Worm (Caenorhabditis elegans): ENCODE measurements around the gene srx-67.

The srx-67 gene

ce11 chrV:3941860-3942259 is 25.3 kb downstream of the srx-67 start, which contains the start of gene cyp-35B2:
TSS of gene cyp-35B2 (plus strand) at chrV:3942160.
- TF ChIP-seq nfya-1 (tag; optimal IDR thresholded peaks at IDR 0.05; ENCODE audit: insufficient read depth), result no peak
- TF ChIP-seq jun-1 (tag; optimal IDR thresholded peaks at IDR 0.05), result no peak
- TF ChIP-seq ZK546.5 (tag; optimal IDR thresholded peaks at IDR 0.05), result no peak
- no peak for TF ChIP-seq unc-39 (tag; optimal IDR thresholded peaks at IDR 0.05)
- TF ChIP-seq nhr-77 (tag; optimal IDR thresholded peaks at IDR 0.05), result no peak
- TF ChIP-seq sea-2 (GFP tag; optimal IDR thresholded peaks at IDR 0.05), result no peak
- no peak for TF ChIP-seq nhr-23 (tag; optimal IDR thresholded peaks at IDR 0.05)
- no peak for TF ChIP-seq ceh-16 (tag; optimal IDR thresholded peaks at IDR 0.05)
- TF ChIP-seq ceh-82 (tag; optimal IDR thresholded peaks at IDR 0.05), result no peak
- no peak for TF ChIP-seq ama-1 (optimal IDR thresholded peaks at IDR 0.05)
- no peak for TF ChIP-seq pqm-1 (tag; optimal IDR thresholded peaks at IDR 0.05)
- TF ChIP-seq mdl-1 (tag; optimal IDR thresholded peaks at IDR 0.05), result no peak
- no peak for TF ChIP-seq fkh-10 (GFP tag; optimal IDR thresholded peaks at IDR 0.05)

ce11 chrV:3943364-3943763 is 26.8 kb downstream of the srx-67 start:
- no peak for TF ChIP-seq elt-2 (tag; optimal IDR thresholded peaks at IDR 0.05)
- TF ChIP-seq nhr-12 (tag; optimal IDR thresholded peaks at IDR 0.05), result no peak
- TF ChIP-seq R02D3.7 (tag; optimal IDR thresholded peaks at IDR 0.05), result no peak
- TF ChIP-seq hmg-11 (tag; optimal IDR thresholded peaks at IDR 0.05), result no peak
- TF ChIP-seq nfya-1 (tag; optimal IDR thresholded peaks at IDR 0.05; ENCODE audit: insufficient read depth), result no peak
- TF ChIP-seq nhr-11 (tag; optimal IDR thresholded peaks at IDR 0.05), result no peak
- no peak for TF ChIP-seq elt-1 (tag; optimal IDR thresholded peaks at IDR 0.05)
- no peak for TF ChIP-seq lsy-12 (tag; optimal IDR thresholded peaks at IDR 0.05)
- TF ChIP-seq nhr-23 (tag; optimal IDR thresholded peaks at IDR 0.05), result no peak
- TF ChIP-seq egl-27 (tag; optimal IDR thresholded peaks at IDR 0.05), result no peak
- no peak for TF ChIP-seq nhr-76 (tag; optimal IDR thresholded peaks at IDR 0.05)
- TF ChIP-seq fkh-2 (tag; optimal IDR thresholded peaks at IDR 0.05), result no peak
- TF ChIP-seq ztf-11 (tag; optimal IDR thresholded peaks at IDR 0.05), result no peak
- TF ChIP-seq snpc-4 (tag; optimal IDR thresholded peaks at IDR 0.05), result no peak
- no peak for TF ChIP-seq daf-12 (tag; optimal IDR thresholded peaks at IDR 0.05)
- no peak for TF ChIP-seq nhr-43 (tag; optimal IDR thresholded peaks at IDR 0.05; ENCODE audit: poor library complexity, severe bottlenecking)
- TF ChIP-seq unc-39 (tag; optimal IDR thresholded peaks at IDR 0.05), result no peak
- TF ChIP-seq sea-2 (GFP tag; optimal IDR thresholded peaks at IDR 0.05), result no peak

- TF ChIP-seq lin-15B (tag; optimal IDR thresholded peaks at IDR 0.05) (no peak), unc-62 (GFP tag; optimal IDR thresholded peaks at IDR 0.05) (no peak), nhr-23 (tag; optimal IDR thresholded peaks at IDR 0.05) (no peak), aly-2 (tag; optimal IDR thresholded peaks at IDR 0.05) (no peak)
Measured at ce11 chrV:3945053-3945452, 28.5 kb downstream of the srx-67 start, which contains the start of gene cyp-35B3. TSS of gene cyp-35B3 (plus strand) at chrV:3945353.

ce11 chrV:3949723-3950122 is 33.1 kb downstream of the srx-67 start, which contains the start of gene dach-1:
TSS of gene dach-1 (plus strand) at chrV:3950023.
- no peak for TF ChIP-seq lsy-12 (tag; optimal IDR thresholded peaks at IDR 0.05)

ce11 chrV:3953739-3954138 is 37.2 kb downstream of the srx-67 start, which contains the start of gene str-247:
TSS of gene str-247 (plus strand) at chrV:3954039.
- TF ChIP-seq nhr-77 (tag; optimal IDR thresholded peaks at IDR 0.05), result no peak

ce11 chrV:3957608-3958007 is 41.0 kb downstream of the srx-67 start, which contains the start of gene cyp-34A5:
TSS of gene cyp-34A5 (minus strand) at chrV:3957708.
- TF ChIP-seq mml-1 (tag; optimal IDR thresholded peaks at IDR 0.05) (no peak), pqm-1 (tag; optimal IDR thresholded peaks at IDR 0.05) (no peak), ZK546.5 (tag; optimal IDR thresholded peaks at IDR 0.05) (no peak), pha-4 (tag; optimal IDR thresholded peaks at IDR 0.05) (no peak), ama-1 (optimal IDR thresholded peaks at IDR 0.05) (no peak), elt-3 (tag; optimal IDR thresholded peaks at IDR 0.05) (no peak), elt-2 (tag; optimal IDR thresholded peaks at IDR 0.05) (no peak), sea-2 (GFP tag; optimal IDR thresholded peaks at IDR 0.05) (no peak), ceh-16 (tag; optimal IDR thresholded peaks at IDR 0.05) (no peak), mdl-1 (tag; optimal IDR thresholded peaks at IDR 0.05) (no peak), nhr-237 (tag; optimal IDR thresholded peaks at IDR 0.05) (no peak), jun-1 (tag; optimal IDR thresholded peaks at IDR 0.05) (no peak), unc-62 (GFP tag; optimal IDR thresholded peaks at IDR 0.05) (no peak), elt-1 (tag; optimal IDR thresholded peaks at IDR 0.05) (no peak)
